Fruit fly (Drosophila melanogaster): ENCODE data around the gene Gapvd1.

The Gapvd1 gene

dm6 chrX:11355708-11356174, 30.6 kb downstream of the Gapvd1 start, which contains the start of gene dsh:
TSS of gene dsh (plus strand) at chrX:11355881.
- peak; percentile 35 for TF ChIP-seq CG7101 (tag; optimal IDR thresholded peaks at IDR 0.05)
- no peak for TF ChIP-seq Hr96 (GFP tag; optimal IDR thresholded peaks at IDR 0.05)
- TF ChIP-seq CG7045 (GFP tag; optimal IDR thresholded peaks at IDR 0.05), result no peak
- TF ChIP-seq Crg-1 (GFP tag; optimal IDR thresholded peaks at IDR 0.05), result peak; percentile 7
- TF ChIP-seq Mnt (GFP tag; optimal IDR thresholded peaks at IDR 0.05), result peak; percentile 43
- TF ChIP-seq tj (GFP tag; optimal IDR thresholded peaks at IDR 0.05), result no peak
- TF ChIP-seq toe (GFP tag; optimal IDR thresholded peaks at IDR 0.05), result no peak
- TF ChIP-seq Clk (GFP tag; optimal IDR thresholded peaks at IDR 0.05), result no peak
- no peak for TF ChIP-seq cic (GFP tag; optimal IDR thresholded peaks at IDR 0.05)
- TF ChIP-seq CG5204 (GFP tag; optimal IDR thresholded peaks at IDR 0.05), result no peak
- TF ChIP-seq cnc (optimal IDR thresholded peaks at IDR 0.05), result no peak
- TF ChIP-seq CG14711 (tag; optimal IDR thresholded peaks at IDR 0.05), result peak; percentile 39
- TF ChIP-seq bab1 (GFP tag; optimal IDR thresholded peaks at IDR 0.05), result peak; percentile 62
- peak; percentile 5 for TF ChIP-seq pad (GFP tag; optimal IDR thresholded peaks at IDR 0.05)
- TF ChIP-seq ovo (GFP tag; optimal IDR thresholded peaks at IDR 0.05), result no peak
- TF ChIP-seq kay (GFP tag; ENCODE audit: borderline replicate concordance), result no peak
- peak; percentile 29 for TF ChIP-seq CG11617 (GFP tag; optimal IDR thresholded peaks at IDR 0.05)
- TF ChIP-seq CG1620 (GFP tag; optimal IDR thresholded peaks at IDR 0.05), result no peak

DNA sequence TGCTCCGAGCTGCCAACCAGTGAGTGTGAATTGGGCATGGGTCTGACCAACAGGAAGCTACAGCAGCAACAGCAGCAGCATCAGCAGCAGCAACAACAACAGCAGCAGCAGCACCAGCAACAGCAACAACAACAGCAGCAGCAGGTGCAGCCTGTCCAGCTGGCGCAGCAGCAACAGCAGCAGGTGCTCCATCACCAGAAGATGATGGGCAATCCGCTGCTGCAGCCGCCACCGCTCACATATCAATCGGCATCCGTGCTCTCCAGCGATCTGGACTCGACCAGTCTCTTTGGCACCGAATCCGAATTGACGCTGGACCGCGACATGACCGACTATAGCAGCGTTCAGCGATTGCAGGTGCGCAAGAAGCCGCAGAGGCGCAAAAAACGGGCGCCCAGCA, 31.5 kb downstream of the Gapvd1 start:
- TF ChIP-seq toe (GFP tag; optimal IDR thresholded peaks at IDR 0.05), result no peak
- TF ChIP-seq CG7045 (GFP tag; optimal IDR thresholded peaks at IDR 0.05), result no peak
- TF ChIP-seq cic (GFP tag; optimal IDR thresholded peaks at IDR 0.05), result no peak
- no peak for TF ChIP-seq cnc (optimal IDR thresholded peaks at IDR 0.05)
- no peak for TF ChIP-seq Clk (GFP tag; optimal IDR thresholded peaks at IDR 0.05)
- no peak for TF ChIP-seq CG1620 (GFP tag; optimal IDR thresholded peaks at IDR 0.05)
- no peak for TF ChIP-seq CG11617 (GFP tag; optimal IDR thresholded peaks at IDR 0.05)
- TF ChIP-seq CG12768 (GFP tag; optimal IDR thresholded peaks at IDR 0.05), result no peak
- TF ChIP-seq tj (GFP tag; optimal IDR thresholded peaks at IDR 0.05), result no peak
- no peak for TF ChIP-seq CG5204 (GFP tag; optimal IDR thresholded peaks at IDR 0.05)
- TF ChIP-seq Mnt (GFP tag; optimal IDR thresholded peaks at IDR 0.05), result no peak
- no peak for TF ChIP-seq ovo (GFP tag; optimal IDR thresholded peaks at IDR 0.05)
- no peak for TF ChIP-seq pad (GFP tag; optimal IDR thresholded peaks at IDR 0.05)
- no peak for TF ChIP-seq CG14711 (tag; optimal IDR thresholded peaks at IDR 0.05)
- TF ChIP-seq bab1 (GFP tag; optimal IDR thresholded peaks at IDR 0.05), result no peak

- TF ChIP-seq cic (GFP tag; optimal IDR thresholded peaks at IDR 0.05) (peak; percentile 1), Clk (GFP tag; optimal IDR thresholded peaks at IDR 0.05) (no peak), CG33017 (tag; optimal IDR thresholded peaks at IDR 0.05) (no peak), Crg-1 (GFP tag; optimal IDR thresholded peaks at IDR 0.05) (peak; percentile 33), bab1 (GFP tag; optimal IDR thresholded peaks at IDR 0.05) (peak; percentile 81), CG11617 (GFP tag; optimal IDR thresholded peaks at IDR 0.05) (no peak), CG1620 (GFP tag; optimal IDR thresholded peaks at IDR 0.05) (peak; percentile 15), CG14711 (tag; optimal IDR thresholded peaks at IDR 0.05) (no peak), CG7045 (GFP tag; optimal IDR thresholded peaks at IDR 0.05) (no peak), CG7101 (tag; optimal IDR thresholded peaks at IDR 0.05) (peak; percentile 43), pad (GFP tag; optimal IDR thresholded peaks at IDR 0.05) (peak; percentile 31), cnc (optimal IDR thresholded peaks at IDR 0.05) (no peak), Mnt (GFP tag; optimal IDR thresholded peaks at IDR 0.05) (peak; percentile 24)
These were observed 33.9 kb downstream of the Gapvd1 start, which contains the start of gene Pa1 for dm6 chrX:11359081-11359481. TSS of gene Pa1 (plus strand) at chrX:11359236.

DNA sequence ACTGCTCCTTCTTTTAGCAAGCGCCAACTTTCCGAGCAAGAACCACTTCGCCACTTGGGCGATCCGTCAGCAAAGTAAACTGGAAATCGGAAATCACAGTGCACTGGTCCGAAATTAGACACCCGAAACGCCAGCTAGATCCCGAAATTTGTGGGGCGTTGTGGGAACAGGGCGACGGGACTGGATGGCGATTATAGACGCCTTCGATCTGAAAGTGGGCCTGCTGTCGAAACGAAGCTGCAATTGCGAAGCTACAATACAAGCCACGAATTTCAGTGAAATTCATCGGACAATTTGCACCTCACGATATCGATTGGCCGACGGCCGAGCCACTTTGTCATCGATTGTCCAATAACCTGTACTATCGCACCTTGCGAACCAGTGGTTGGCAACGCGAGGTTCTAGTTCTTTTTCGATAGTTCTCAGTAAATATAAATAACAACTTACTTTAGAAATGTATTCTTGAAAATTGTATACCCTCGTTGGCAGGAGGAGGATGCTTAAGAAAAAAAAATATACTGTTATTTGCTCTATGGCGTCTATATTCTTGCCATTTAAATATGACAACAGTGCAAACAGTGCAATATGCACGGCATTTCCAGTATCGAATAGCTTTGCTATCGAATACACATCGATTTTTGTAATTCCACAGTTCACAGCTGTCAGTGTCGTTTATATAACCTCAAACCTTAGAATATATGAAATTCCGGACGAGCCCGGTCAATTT, 42.8 kb downstream of the Gapvd1 start, which contains the start of the genes hop and Tim8:
TSS of gene hop (minus strand) at position 316 of the 727 bp plus-strand sequence.
TSS of gene Tim8 (plus strand) at position 663 of the 727 bp plus-strand sequence.
- TF ChIP-seq Hr96 (GFP tag; optimal IDR thresholded peaks at IDR 0.05) (no peak), cic (GFP tag; optimal IDR thresholded peaks at IDR 0.05) (no peak), pad (GFP tag; optimal IDR thresholded peaks at IDR 0.05) (peak; percentile 23), CG7101 (tag; optimal IDR thresholded peaks at IDR 0.05) (peak; percentile 6), bab1 (GFP tag; optimal IDR thresholded peaks at IDR 0.05) (peak; percentile 19), Mnt (GFP tag; optimal IDR thresholded peaks at IDR 0.05) (peak; percentile 26), tj (GFP tag; optimal IDR thresholded peaks at IDR 0.05) (peak; percentile 44), CG14711 (tag; optimal IDR thresholded peaks at IDR 0.05) (peak; percentile 49), CG11617 (GFP tag; optimal IDR thresholded peaks at IDR 0.05) (peak; percentile 14)

DNA sequence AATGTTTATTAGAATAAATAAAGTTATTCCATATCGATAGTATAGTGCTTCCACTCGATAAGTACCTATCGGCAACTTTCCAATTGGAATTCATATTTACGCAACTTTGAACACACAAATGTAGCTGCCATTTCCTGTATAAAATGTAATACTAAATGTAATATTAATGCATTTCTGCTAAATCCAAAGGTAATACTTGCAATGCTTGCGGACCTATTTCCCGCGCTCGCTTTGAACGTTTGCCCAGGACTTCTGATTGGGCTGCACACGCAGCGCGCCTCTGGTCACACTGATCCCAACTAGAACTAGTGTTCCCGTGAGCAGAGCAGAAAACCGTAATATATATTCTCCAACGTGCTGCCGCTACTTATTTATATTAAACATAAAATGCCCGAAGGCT, 44.2 kb downstream of the Gapvd1 start, which contains the start of gene dlg1:
TSS of gene dlg1 (plus strand) at position 292 of the 400 bp plus-strand sequence.
- TF ChIP-seq CG14711 (tag; optimal IDR thresholded peaks at IDR 0.05), result no peak
- peak; percentile 51 for TF ChIP-seq bab1 (GFP tag; optimal IDR thresholded peaks at IDR 0.05)

dm6 chrX:11370792-11371191, 45.6 kb downstream of the Gapvd1 start:
- TF ChIP-seq bab1 (GFP tag; optimal IDR thresholded peaks at IDR 0.05) (no peak), CG12768 (GFP tag; optimal IDR thresholded peaks at IDR 0.05) (no peak), pad (GFP tag; optimal IDR thresholded peaks at IDR 0.05) (no peak), CG7101 (tag; optimal IDR thresholded peaks at IDR 0.05) (peak; percentile 11), CG33017 (tag; optimal IDR thresholded peaks at IDR 0.05) (peak; percentile 33), CG11617 (GFP tag; optimal IDR thresholded peaks at IDR 0.05) (no peak), cic (GFP tag; optimal IDR thresholded peaks at IDR 0.05) (no peak), CG14711 (tag; optimal IDR thresholded peaks at IDR 0.05) (no peak), Mnt (GFP tag; optimal IDR thresholded peaks at IDR 0.05) (no peak), CG1620 (GFP tag; optimal IDR thresholded peaks at IDR 0.05) (no peak), CG7045 (GFP tag; optimal IDR thresholded peaks at IDR 0.05) (peak; percentile 22), cnc (optimal IDR thresholded peaks at IDR 0.05) (no peak), CG5204 (GFP tag; optimal IDR thresholded peaks at IDR 0.05) (no peak), Hr96 (GFP tag; optimal IDR thresholded peaks at IDR 0.05) (no peak), Clk (GFP tag; optimal IDR thresholded peaks at IDR 0.05) (no peak), ovo (GFP tag; optimal IDR thresholded peaks at IDR 0.05) (no peak), kay (GFP tag; ENCODE audit: borderline replicate concordance) (no peak)

Data from whole organism, adult.